Fruit fly (Drosophila melanogaster): ENCODE measurements around the gene HLH3B.
A peak's percentile ranks its signal among the peaks of the same experiment; 100 is the strongest.

Gene HLH3B

dm6 chrX:2638646-2639045, 42.9 kb downstream of the HLH3B start (continued):
- TF ChIP-seq Deaf1 (tag; optimal IDR thresholded peaks at IDR 0.05), result no peak
- no peak for TF ChIP-seq CG3726 (GFP tag; IDR thresholded peaks at IDR 0.05)
- no peak for TF ChIP-seq CG4730 (GFP tag; IDR thresholded peaks at IDR 0.05)
- no peak for TF ChIP-seq Hr39 (optimal IDR thresholded peaks at IDR 0.05)
- TF ChIP-seq Optix (GFP tag; IDR thresholded peaks at IDR 0.05), result no peak
- 0 out of 3 replicates have a peak, but pooled peaks have one; percentile 33 for TF ChIP-seq CG11456 (GFP tag; IDR thresholded peaks at IDR 0.05)
- TF ChIP-seq bowl (GFP tag; IDR thresholded peaks at IDR 0.05), result no peak
- TF ChIP-seq odd (GFP tag; optimal IDR thresholded peaks at IDR 0.05), result no peak
- TF ChIP-seq CG3995 (GFP tag; optimal IDR thresholded peaks at IDR 0.05), result no peak
- TF ChIP-seq CG18476 (GFP tag; optimal IDR thresholded peaks at IDR 0.05), result no peak
- no peak for TF ChIP-seq en (GFP tag; optimal IDR thresholded peaks at IDR 0.05)
- TF ChIP-seq dysf (GFP tag; IDR thresholded peaks at IDR 0.05), result 0 out of 3 replicates have a peak, but pooled peaks have one; percentile 42
- TF ChIP-seq pros (GFP tag; optimal IDR thresholded peaks at IDR 0.05), result no peak
- TF ChIP-seq so (GFP tag; IDR thresholded peaks at IDR 0.05), result no peak
- TF ChIP-seq pum (GFP tag; optimal IDR thresholded peaks at IDR 0.05), result no peak
- no peak for TF ChIP-seq CG6765 (GFP tag; optimal IDR thresholded peaks at IDR 0.05)
- TF ChIP-seq repo (GFP tag; optimal IDR thresholded peaks at IDR 0.05), result no peak
- no peak for TF ChIP-seq CG8765 (GFP tag; IDR thresholded peaks at IDR 0.05)
- TF ChIP-seq CG10267 (tag; optimal IDR thresholded peaks at IDR 0.05), result no peak
- no peak for TF ChIP-seq CG31365 (tag; optimal IDR thresholded peaks at IDR 0.05)
- TF ChIP-seq CG9727 (GFP tag; optimal IDR thresholded peaks at IDR 0.05), result no peak
- TF ChIP-seq HmgZ (tag; optimal IDR thresholded peaks at IDR 0.05), result no peak
- TF ChIP-seq z (GFP tag; IDR thresholded peaks at IDR 0.05), result no peak
- TF ChIP-seq CG1024 (GFP tag; IDR thresholded peaks at IDR 0.05), result no peak
- TF ChIP-seq E2f2 (GFP tag; IDR thresholded peaks at IDR 0.05), result no peak
- no peak for TF ChIP-seq croc (GFP tag; conservative IDR thresholded peaks at IDR 0.05)
- TF ChIP-seq CG2116 (GFP tag; optimal IDR thresholded peaks at IDR 0.05), result no peak
- peak; percentile 2 for TF ChIP-seq Fer3 (tag; optimal IDR thresholded peaks at IDR 0.05)
- no peak for TF ChIP-seq CG7745 (tag; optimal IDR thresholded peaks at IDR 0.05)
- no peak for TF ChIP-seq CG11696 (GFP tag; IDR thresholded peaks at IDR 0.05)
- no peak for TF ChIP-seq CG2199 (GFP tag; IDR thresholded peaks at IDR 0.05)
- no peak for TF ChIP-seq sd (tag; optimal IDR thresholded peaks at IDR 0.05)
- TF ChIP-seq Dip3 (GFP tag; optimal IDR thresholded peaks at IDR 0.05), result no peak
- peak; percentile 9 for TF ChIP-seq CG4424 (GFP tag; optimal IDR thresholded peaks at IDR 0.05)
- TF ChIP-seq CG4617 (GFP tag; optimal IDR thresholded peaks at IDR 0.05; ENCODE audit: borderline replicate concordance), result no peak
- no peak for TF ChIP-seq Dref (GFP tag; IDR thresholded peaks at IDR 0.05)
- TF ChIP-seq CG10565 (GFP tag; optimal IDR thresholded peaks at IDR 0.05), result no peak
- TF ChIP-seq bigmax (GFP tag; optimal IDR thresholded peaks at IDR 0.05), result no peak
- no peak for TF ChIP-seq CTCF (GFP tag; optimal IDR thresholded peaks at IDR 0.05)
- no peak for TF ChIP-seq Hey (tag; optimal IDR thresholded peaks at IDR 0.05)
- no peak for TF ChIP-seq CG18764 (GFP tag; optimal IDR thresholded peaks at IDR 0.05)
- no peak for TF ChIP-seq danr (GFP tag; IDR thresholded peaks at IDR 0.05)
- TF ChIP-seq nom (GFP tag; optimal IDR thresholded peaks at IDR 0.05), result no peak
- TF ChIP-seq da (GFP tag; optimal IDR thresholded peaks at IDR 0.05), result no peak
- TF ChIP-seq Antp (GFP tag; optimal IDR thresholded peaks at IDR 0.05), result no peak
- TF ChIP-seq scrt (GFP tag; optimal IDR thresholded peaks at IDR 0.05), result no peak
- TF ChIP-seq CoRest (tag; optimal IDR thresholded peaks at IDR 0.05), result no peak
- TF ChIP-seq CG31441 (GFP tag; IDR thresholded peaks at IDR 0.05), result no peak
- no peak for TF ChIP-seq CG4707 (GFP tag; optimal IDR thresholded peaks at IDR 0.05)
- TF ChIP-seq MTF-1 (GFP tag; optimal IDR thresholded peaks at IDR 0.05; ENCODE audit: borderline replicate concordance), result no peak
- no peak for TF ChIP-seq CG7372 (GFP tag; IDR thresholded peaks at IDR 0.05)
- TF ChIP-seq CG7786 (GFP tag; optimal IDR thresholded peaks at IDR 0.05), result peak; percentile 4
- TF ChIP-seq Hmr (GFP tag; optimal IDR thresholded peaks at IDR 0.05), result peak; percentile 29
- TF ChIP-seq toy (GFP tag; IDR thresholded peaks at IDR 0.05), result no peak
